Worm (Caenorhabditis elegans) whole organism, L4/young adult: ENCODE data around the gene sdz-33.

Source experiments
- dao-5 ChIP-seq: sonication (generic microtip); optimal IDR thresholded peaks from 2 replicates; lab custom pipeline; 2016; ENCODE audit warnings: missing genotype, missing genetic modification characterization, moderate library complexity, missing compliant biosample characterization
- him-1 ChIP-seq: sonication (generic microtip); optimal IDR thresholded peaks from 2 replicates; lab custom pipeline; 2016; ENCODE audit warnings: missing genotype, missing genetic modification reagents, missing genetic modification characterization, missing compliant biosample characterization

ce11 chrIII:11907177-11907576 lies at the start of gene sdz-33:
- no peak for TF ChIP-seq dao-5
- TF ChIP-seq him-1, result no peak
